Fruit fly (Drosophila melanogaster) whole organism, prepupa: ENCODE results near the gene mst.

Source experiments
- CG10669 ChIP-seq: fragments of 200-800 bp; sonication (Bioruptor generic); optimal IDR thresholded peaks from 3 replicates; lab custom pipeline; 2018; ENCODE audit warnings: missing biosample characterization, mild to moderate bottlenecking, missing genetic modification characterization, moderate library complexity
- CG11294 ChIP-seq: fragments of 200-800 bp; sonication (Bioruptor generic); IDR thresholded peaks from 2 replicates; pipeline ENCODE4 v1.3.6; 2022; ENCODE audit warnings: missing biosample characterization, missing genetic modification characterization
- CG11762 ChIP-seq: fragments of 200-800 bp; sonication (Bioruptor generic); optimal IDR thresholded peaks from 3 replicates; lab custom pipeline; 2016; ENCODE audit warnings: missing biosample characterization, missing genetic modification characterization; ENCODE audit not compliant: insufficient read depth
- CG15336 ChIP-seq: fragments of 200-800 bp; sonication (Bioruptor generic); IDR thresholded peaks from 2 replicates; pipeline ENCODE4 v1.3.6; 2022; ENCODE audit warnings: missing biosample characterization, missing genetic modification characterization
- CG16779 ChIP-seq: fragments of 200-800 bp; sonication (Bioruptor generic); optimal IDR thresholded peaks from 3 replicates; lab custom pipeline; 2017; ENCODE audit warnings: missing biosample characterization, mild to moderate bottlenecking, missing genetic modification characterization
- CG4318 ChIP-seq: fragments of 200-800 bp; sonication (Bioruptor generic); optimal IDR thresholded peaks from 3 replicates; lab custom pipeline; 2017; ENCODE audit warnings: missing biosample characterization, mild to moderate bottlenecking, missing genetic modification characterization
- CG6163 ChIP-seq: fragments of 200-800 bp; sonication (Bioruptor generic); IDR thresholded peaks from 3 replicates; pipeline ENCODE4 v1.3.6; 2022; ENCODE audit warnings: missing biosample characterization, missing genetic modification characterization
- CG6276 ChIP-seq: fragments of 200-800 bp; sonication (Bioruptor generic); optimal IDR thresholded peaks from 2 replicates; lab custom pipeline; 2017; ENCODE audit warnings: missing biosample characterization, mild to moderate bottlenecking, missing genetic modification characterization
- CG6792 ChIP-seq: fragments of 200-800 bp; sonication (Bioruptor generic); optimal IDR thresholded peaks from 3 replicates; lab custom pipeline; 2016; ENCODE audit warnings: missing biosample characterization, missing genetic modification characterization
- CG6808 ChIP-seq: fragments of 200-800 bp; sonication (Bioruptor generic); optimal IDR thresholded peaks from 3 replicates; lab custom pipeline; 2017; ENCODE audit warnings: missing biosample characterization, missing genetic modification characterization, mild to moderate bottlenecking, moderate library complexity, missing genetic modification reagents
- CG6854 ChIP-seq: fragments of 200-800 bp; sonication (Bioruptor generic); optimal IDR thresholded peaks from 2 replicates; lab custom pipeline; 2017; ENCODE audit warnings: missing biosample characterization, mild to moderate bottlenecking, missing genetic modification characterization
- CG7368 ChIP-seq: fragments of 200-800 bp; sonication (Bioruptor generic); optimal IDR thresholded peaks from 3 replicates; lab custom pipeline; 2016; ENCODE audit warnings: missing biosample characterization, missing genetic modification characterization
- CG8119 ChIP-seq: fragments of 200-800 bp; sonication (Bioruptor generic); IDR thresholded peaks from 3 replicates; pipeline ENCODE4 v1.3.6; 2022; ENCODE audit warnings: missing biosample characterization, missing genetic modification characterization
- CG8632 ChIP-seq: fragments of 200-800 bp; sonication (Bioruptor generic); optimal IDR thresholded peaks from 3 replicates; lab custom pipeline; 2016; ENCODE audit warnings: missing biosample characterization, missing genetic modification characterization
- Eip75B ChIP-seq: fragments of 200-800 bp; sonication (Bioruptor generic); optimal IDR thresholded peaks from 3 replicates; lab custom pipeline; 2016; ENCODE audit warnings: missing biosample characterization, missing genetic modification characterization
- Eip78C ChIP-seq: fragments of 200-800 bp; sonication (Bioruptor generic); peaks from one replicate; lab custom pipeline; 2016; ENCODE audit warnings: missing biosample characterization, missing genetic modification characterization
- Ets96B ChIP-seq: fragments of 200-800 bp; optimal IDR thresholded peaks from 2 replicates; lab custom pipeline; 2019; ENCODE audit warnings: missing biosample characterization, mild to moderate bottlenecking, missing genetic modification characterization, moderate library complexity
- Gug ChIP-seq: fragments of 200-800 bp; sonication (Bioruptor generic); IDR thresholded peaks from 2 replicates; pipeline ENCODE4 v1.3.6; 2022; ENCODE audit warnings: missing biosample characterization, missing genetic modification characterization
- Hr4 ChIP-seq: fragments of 200-800 bp; sonication (Bioruptor generic); optimal IDR thresholded peaks from 3 replicates; lab custom pipeline; 2016; ENCODE audit warnings: missing biosample characterization, missing genetic modification characterization
- Lpt ChIP-seq: fragments of 200-800 bp; sonication (Bioruptor generic); optimal IDR thresholded peaks from 3 replicates; lab custom pipeline; 2016; ENCODE audit warnings: missing biosample characterization, missing genetic modification characterization
- Met ChIP-seq: fragments of 200-800 bp; sonication (Bioruptor generic); optimal IDR thresholded peaks from 3 replicates; lab custom pipeline; 2016; ENCODE audit warnings: missing biosample characterization, missing genetic modification characterization
- OdsH ChIP-seq: fragments of 200-800 bp; sonication (Bioruptor generic); optimal IDR thresholded peaks from 3 replicates; lab custom pipeline; 2016; ENCODE audit warnings: missing biosample characterization, missing genetic modification characterization
- Sox14 ChIP-seq: fragments of 200-800 bp; sonication (Bioruptor generic); optimal IDR thresholded peaks from 3 replicates; lab custom pipeline; 2016; ENCODE audit warnings: missing biosample characterization, missing genetic modification characterization
- Sox15 ChIP-seq: fragments of 200-800 bp; sonication (Bioruptor generic); optimal IDR thresholded peaks from 3 replicates; lab custom pipeline; 2016; ENCODE audit warnings: missing biosample characterization, missing genetic modification characterization
- achi ChIP-seq: fragments of 200-800 bp; sonication (Bioruptor generic); optimal IDR thresholded peaks from 3 replicates; lab custom pipeline; 2016; ENCODE audit warnings: missing biosample characterization, missing genetic modification characterization
- dsx ChIP-seq: fragments of 200-800 bp; optimal IDR thresholded peaks from 3 replicates; lab custom pipeline; 2019; ENCODE audit warnings: missing biosample characterization, mild to moderate bottlenecking, missing genetic modification characterization, moderate library complexity; ENCODE audit not compliant: poor library complexity, severe bottlenecking
- eg ChIP-seq: fragments of 200-800 bp; sonication (Bioruptor generic); IDR thresholded peaks from 3 replicates; pipeline ENCODE4 v1.3.6; 2022; ENCODE audit warnings: missing biosample characterization, missing genetic modification characterization
- fd59A ChIP-seq: fragments of 200-800 bp; sonication (Bioruptor generic); optimal IDR thresholded peaks from 2 replicates; lab custom pipeline; 2017; ENCODE audit warnings: missing biosample characterization, mild to moderate bottlenecking, missing genetic modification characterization, missing genetic modification reagents
- fd85E ChIP-seq: fragments of 200-800 bp; sonication (Bioruptor generic); optimal IDR thresholded peaks from 3 replicates; lab custom pipeline; 2016; ENCODE audit warnings: missing biosample characterization, missing genetic modification characterization
- fkh ChIP-seq: fragments of 200-800 bp; sonication (Bioruptor generic); optimal IDR thresholded peaks from 3 replicates; lab custom pipeline; 2017; ENCODE audit warnings: missing biosample characterization, mild to moderate bottlenecking, missing genetic modification characterization, moderate library complexity
- lz ChIP-seq: fragments of 200-800 bp; sonication (Bioruptor generic); optimal IDR thresholded peaks from 3 replicates; lab custom pipeline; 2016; ENCODE audit warnings: missing biosample characterization, missing genetic modification characterization
- pdm3 ChIP-seq: fragments of 200-800 bp; sonication (Bioruptor generic); optimal IDR thresholded peaks from 3 replicates; lab custom pipeline; 2016; ENCODE audit warnings: missing biosample characterization, missing genetic modification characterization
- salr ChIP-seq, 2 experiments: fragments of 200-800 bp; sonication (Bioruptor generic); optimal IDR thresholded peaks; 3 replicates each; lab custom pipeline; 2016 to 2018; ENCODE audit warnings: missing biosample characterization in 2 of 2, missing genetic modification characterization in 2 of 2, mild to moderate bottlenecking in 1 of 2
- spab ChIP-seq: fragments of 200-800 bp; sonication (Bioruptor generic); optimal IDR thresholded peaks from 2 replicates; lab custom pipeline; 2017; ENCODE audit warnings: missing biosample characterization, mild to moderate bottlenecking, missing genetic modification characterization, missing genetic modification reagents
- ss ChIP-seq, 2 experiments: fragments of 200-800 bp; sonication (Bioruptor generic); optimal IDR thresholded peaks; 2 replicates in 1 of 2; 3 replicates in 1 of 2; lab custom pipeline; 2017 to 2018; ENCODE audit warnings: mild to moderate bottlenecking in 2 of 2, missing biosample characterization in 2 of 2, missing genetic modification characterization in 2 of 2, moderate library complexity in 1 of 2
- svp ChIP-seq: fragments of 200-800 bp; sonication (Bioruptor generic); peaks from one replicate; lab custom pipeline; 2016; ENCODE audit warnings: missing biosample characterization, missing genetic modification characterization
- topi ChIP-seq: fragments of 200-800 bp; sonication (Bioruptor generic); optimal IDR thresholded peaks from 3 replicates; lab custom pipeline; 2016; ENCODE audit warnings: missing biosample characterization, missing genetic modification characterization
- vri ChIP-seq: fragments of 200-800 bp; sonication (Bioruptor generic); optimal IDR thresholded peaks from 3 replicates; lab custom pipeline; 2016; ENCODE audit warnings: missing biosample characterization, mild to moderate bottlenecking, missing genetic modification characterization

The mst gene

dm6 chrX:21349800-21350309 lies 38.9 kb upstream of the mst start, which contains the start of the genes peng and sol (continued):
- TF ChIP-seq Met = peak; percentile 81
- peak; percentile 91 for TF ChIP-seq svp (GFP tag; lab: Kevin White, UChicago)
- no peak for TF ChIP-seq CG6163
- TF ChIP-seq achi (GFP tag; lab: Kevin White, UChicago) = peak; percentile 70
- TF ChIP-seq CG7368 (GFP tag; lab: Kevin White, UChicago) = peak; percentile 19
- peak; percentile 77 for TF ChIP-seq Eip75B
- no peak for TF ChIP-seq OdsH (GFP tag; lab: Kevin White, UChicago)
- TF ChIP-seq Sox15 (GFP tag; lab: Kevin White, UChicago) = peak; percentile 61
- TF ChIP-seq CG4318 (GFP tag; lab: Kevin White, UChicago) = no peak
- peak; percentile 84 for TF ChIP-seq lz (GFP tag; lab: Kevin White, UChicago)
- no peak for TF ChIP-seq CG6276 (GFP tag; lab: Kevin White, UChicago)
- TF ChIP-seq CG10669 (GFP tag; lab: Kevin White, UChicago) = peak; percentile 65
- peak; percentile 66 for TF ChIP-seq CG11762 (GFP tag; lab: Kevin White, UChicago)
- TF ChIP-seq ss (GFP tag; optimal IDR thresholded peaks at IDR 0.05; lab: Kevin White, UChicago) = no peak
- no peak for TF ChIP-seq Hr4

DNA sequence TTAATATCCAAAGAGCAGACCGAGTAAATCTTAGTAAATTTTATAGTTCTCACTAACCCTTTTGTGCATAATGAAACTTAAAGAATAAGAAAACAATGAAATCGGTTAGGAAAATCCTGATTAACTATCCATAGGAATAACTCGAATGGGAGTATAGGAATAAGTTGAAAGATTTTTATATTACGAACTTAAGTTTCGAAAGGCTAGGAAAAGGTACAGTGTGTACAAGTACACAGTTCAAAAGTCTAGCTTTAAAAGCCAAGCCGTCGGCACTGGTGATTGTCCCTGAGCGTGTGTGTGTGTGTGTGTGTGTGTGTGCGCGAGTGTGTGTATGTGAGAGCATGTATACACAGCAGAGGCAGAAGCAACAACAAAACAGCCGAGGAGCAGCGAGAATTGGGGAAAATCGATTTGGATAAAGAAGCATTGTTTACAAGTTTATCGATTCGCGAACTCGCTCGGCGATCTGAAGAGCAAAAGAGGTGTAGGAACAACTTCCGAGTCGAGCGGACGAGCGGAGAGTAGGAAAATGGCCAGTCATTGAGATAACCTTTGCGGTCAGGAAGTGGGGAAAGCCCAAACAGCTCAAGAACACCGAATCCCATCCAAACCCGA lies 37.5 kb upstream of the mst start:
- TF ChIP-seq lz (GFP tag; lab: Kevin White, UChicago) (peak; percentile 19), svp (GFP tag; lab: Kevin White, UChicago) (peak; percentile 43), CG10669 (GFP tag; lab: Kevin White, UChicago) (no peak), Eip78C (GFP tag; lab: Kevin White, UChicago) (peak; percentile 58)

DNA sequence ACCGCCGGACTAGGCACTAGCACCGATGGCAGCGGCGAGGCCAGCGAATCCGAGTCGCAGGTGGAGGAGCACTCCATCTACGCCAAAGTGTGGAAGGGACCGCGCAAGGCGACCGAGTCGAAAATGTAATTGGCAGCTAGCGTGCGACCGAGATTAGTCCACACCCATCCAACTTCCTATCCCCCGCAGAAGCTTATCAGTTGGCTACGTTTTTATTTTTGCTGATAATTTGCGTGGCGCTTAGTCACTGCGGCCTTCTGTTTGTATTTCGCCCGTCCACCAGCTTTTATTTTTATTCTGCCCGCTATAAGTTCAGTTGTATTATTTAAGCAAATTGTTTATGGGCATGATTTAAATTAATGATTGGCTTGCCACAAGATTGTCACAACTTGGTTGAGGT lies 35.2 kb upstream of the mst start:
- peak; percentile 31 for TF ChIP-seq vri
- TF ChIP-seq CG6276 (GFP tag; lab: Kevin White, UChicago) = no peak
- TF ChIP-seq, all 60 proteins: peak for 1

- TF ChIP-seq OdsH (GFP tag; lab: Kevin White, UChicago) (no peak), CG6854 (GFP tag; lab: Kevin White, UChicago) (peak; percentile 49), CG6792 (GFP tag; lab: Kevin White, UChicago) (no peak), CG15336 (GFP tag; lab: Robert Waterston, UW) (0 out of 2 replicates have a peak, but pooled peaks have one; percentile 16), CG4318 (GFP tag; lab: Kevin White, UChicago) (no peak), CG10669 (GFP tag; lab: Kevin White, UChicago) (no peak), fkh (GFP tag; lab: Kevin White, UChicago) (peak; percentile 72), lz (GFP tag; lab: Kevin White, UChicago) (no peak), CG6163 (no peak), pdm3 (GFP tag; lab: Kevin White, UChicago) (no peak), Gug (GFP tag; lab: Robert Waterston, UW) (no peak), Sox14 (GFP tag; lab: Kevin White, UChicago) (peak; percentile 87), fd85E (GFP tag; lab: Kevin White, UChicago) (no peak), fd59A (GFP tag; lab: Kevin White, UChicago) (no peak), CG6808 (GFP tag; lab: Kevin White, UChicago) (peak; percentile 4), svp (GFP tag; lab: Kevin White, UChicago) (peak; percentile 77), Eip78C (GFP tag; lab: Kevin White, UChicago) (peak; percentile 64), Ets96B (tag; lab: Kevin White, UChicago) (no peak)
Observed at dm6 chrX:21357810-21358671, 30.7 kb upstream of the mst start, which contains the start of gene Septin1. TSS of gene Septin1 (plus strand) at chrX:21358286.

DNA sequence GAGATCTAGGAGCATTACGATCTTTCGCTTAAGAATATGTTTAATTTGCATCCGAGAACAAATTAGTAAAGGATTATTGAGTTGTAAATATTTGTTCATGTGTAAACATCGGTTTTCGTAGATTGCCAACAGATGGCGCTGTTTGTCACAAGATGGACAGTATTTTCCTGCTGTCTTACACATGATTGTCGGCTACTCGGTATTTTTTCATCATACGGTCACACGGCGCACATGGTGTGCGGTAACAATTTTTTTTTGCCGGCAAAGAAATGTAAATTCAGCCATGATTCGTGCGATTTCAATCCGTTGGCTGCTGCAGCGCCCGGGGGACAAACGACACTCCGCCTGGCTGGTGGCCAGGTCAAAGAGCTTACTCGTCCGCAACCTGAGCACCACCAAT lies 25.9 kb upstream of the mst start, which contains the start of the genes bbx and waw:
TSS of gene bbx (plus strand) at position 151 of the 400 bp plus-strand sequence.
TSS of gene waw (plus strand) at position 151 of the 400 bp plus-strand sequence.
- TF ChIP-seq CG11294 (GFP tag; lab: Robert Waterston, UW) (no peak), Sox15 (GFP tag; lab: Kevin White, UChicago) (no peak), CG6276 (GFP tag; lab: Kevin White, UChicago) (no peak), Gug (GFP tag; lab: Robert Waterston, UW) (no peak), CG6792 (GFP tag; lab: Kevin White, UChicago) (no peak), pdm3 (GFP tag; lab: Kevin White, UChicago) (no peak), CG8119 (no peak), Ets96B (tag; lab: Kevin White, UChicago) (no peak), Sox14 (GFP tag; lab: Kevin White, UChicago) (peak; percentile 4), dsx (GFP tag; lab: Kevin White, UChicago) (peak; percentile 12), eg (GFP tag; lab: Robert Waterston, UW) (no peak), CG8632 (GFP tag; lab: Kevin White, UChicago) (no peak), spab (GFP tag; lab: Kevin White, UChicago) (no peak), salr (GFP tag; optimal IDR thresholded peaks at IDR 0.05; lab: Kevin White, UChicago) (no peak), topi (GFP tag; lab: Kevin White, UChicago) (peak; percentile 19), achi (GFP tag; lab: Kevin White, UChicago) (no peak), CG16779 (tag; lab: Kevin White, UChicago) (no peak), CG15336 (GFP tag; lab: Robert Waterston, UW) (no peak), Lpt (GFP tag; lab: Kevin White, UChicago) (no peak)
